Worm (Caenorhabditis elegans) whole organism, L3 larva: ENCODE measurements around the gene C14A4.12.

ENCODE experiments used
- aly-2 ChIP-seq: fragments of 150-350 bp; optimal IDR thresholded peaks from 2 replicates; lab custom pipeline; 2014; ENCODE audit warnings: missing biosample characterization, missing genetic modification characterization
- ceh-28 ChIP-seq: fragments of 150-350 bp; optimal IDR thresholded peaks from 2 replicates; lab custom pipeline; 2014; ENCODE audit warnings: missing biosample characterization, missing genetic modification reagents, missing genetic modification characterization
- elt-3 ChIP-seq, 3 experiments: fragments of 150-350 bp in 1 of 3; sonication (generic microtip) in 2 of 3; optimal IDR thresholded peaks; 2 replicates in 2 of 3; 4 replicates in 1 of 3; lab custom pipeline; 2014 to 2017; ENCODE audit warnings: missing biosample characterization in 3 of 3, missing genetic modification characterization in 3 of 3
- fos-1 ChIP-seq: fragments of 150-350 bp; optimal IDR thresholded peaks from 2 replicates; lab custom pipeline; 2014; ENCODE audit warnings: missing biosample characterization, missing genetic modification characterization
- lin-15B ChIP-seq: fragments of 150-350 bp; optimal IDR thresholded peaks from 2 replicates; lab custom pipeline; 2014; ENCODE audit warnings: missing biosample characterization, missing genetic modification characterization
- nhr-43 ChIP-seq: sonication (generic microtip); optimal IDR thresholded peaks from 2 replicates; lab custom pipeline; 2016; ENCODE audit warnings: mild to moderate bottlenecking, missing genetic modification characterization, missing compliant biosample characterization; ENCODE audit not compliant: poor library complexity, severe bottlenecking
- nhr-67 ChIP-seq: fragments of 150-350 bp; optimal IDR thresholded peaks from 2 replicates; lab custom pipeline; 2014; ENCODE audit warnings: missing biosample characterization, missing genetic modification characterization
- ztf-11 ChIP-seq: fragments of 150-350 bp; optimal IDR thresholded peaks from 2 replicates; lab custom pipeline; 2014; ENCODE audit warnings: missing biosample characterization, missing genetic modification characterization

DNA sequence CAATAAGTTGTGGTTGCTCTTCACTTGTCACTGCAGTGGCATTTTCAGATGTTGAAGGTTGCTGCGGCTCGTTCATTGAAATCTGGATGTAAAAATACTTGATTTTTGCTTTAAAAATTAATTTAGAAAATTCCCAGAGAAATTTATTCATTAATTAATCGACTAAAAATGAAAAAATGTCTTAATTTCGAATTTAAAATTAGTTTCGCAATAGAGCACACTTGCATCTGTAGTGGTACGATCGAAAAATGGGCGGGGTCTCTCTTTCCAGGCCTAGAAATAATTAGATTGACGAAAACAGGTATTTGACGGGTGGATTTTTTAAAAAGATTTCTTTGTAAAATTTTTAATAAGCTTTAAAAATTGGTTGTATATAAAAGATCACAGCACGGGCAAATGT, 49.9 kb downstream of the C14A4.12 start, which contains the start of gene D2089.8:
- TF ChIP-seq ceh-28 (tag; lab: Kevin White, UChicago) (no peak), nhr-43 (no peak), ztf-11 (tag; lab: Kevin White, UChicago) (no peak), elt-3 (tag; optimal IDR thresholded peaks at IDR 0.05; lab: Kevin White, UChicago) (no peak), aly-2 (tag; lab: Kevin White, UChicago) (no peak), lin-15B (tag; lab: Kevin White, UChicago) (no peak), fos-1 (no peak), nhr-67 (tag; lab: Kevin White, UChicago) (no peak)
